Fruit fly (Drosophila melanogaster) whole organism, embryonic: ENCODE results near the gene CG2021.

Experiments used
- Ada2b ChIP-seq: fragments of 200-800 bp; sonication (Bioruptor generic); IDR thresholded peaks from 2 replicates; pipeline ENCODE4 v1.3.6; 2022; ENCODE audit warnings: missing biosample characterization, missing genetic modification characterization
- Awh ChIP-seq: fragments of 200-800 bp; sonication (Bioruptor generic); IDR thresholded peaks from 2 replicates; pipeline ENCODE4, ENCODE4 v1.3.6; 2022; ENCODE audit warnings: missing biosample characterization, missing genetic modification characterization
- BEAF-32 ChIP-seq: fragments of 200-800 bp; sonication (Bioruptor generic); optimal IDR thresholded peaks from 3 replicates; lab custom pipeline; 2017; ENCODE audit warnings: missing biosample characterization, missing genetic modification characterization, mild to moderate bottlenecking, moderate library complexity, missing genetic modification reagents
- Bgb ChIP-seq: fragments of 200-800 bp; sonication (Bioruptor generic); IDR thresholded peaks from 2 replicates; pipeline ENCODE4 v1.3.6; 2022; ENCODE audit warnings: missing biosample characterization, missing genetic modification characterization; ENCODE audit not compliant: partially characterized antibody
- CG12155 ChIP-seq: fragments of 200-800 bp; sonication (Bioruptor generic); optimal IDR thresholded peaks from 3 replicates; lab custom pipeline; 2016; ENCODE audit warnings: missing biosample characterization, missing genetic modification characterization
- CG13624 ChIP-seq: fragments of 200-800 bp; sonication (Bioruptor generic); optimal IDR thresholded peaks from 2 replicates; lab custom pipeline; 2016; ENCODE audit warnings: missing biosample characterization, missing genetic modification characterization
- CG15479 ChIP-seq: fragments of 200-800 bp; sonication (Bioruptor generic); optimal IDR thresholded peaks from 3 replicates; lab custom pipeline; 2019; ENCODE audit warnings: missing biosample characterization, mild to moderate bottlenecking, missing genetic modification characterization, moderate library complexity
- CG16813 ChIP-seq: fragments of 200-800 bp; sonication (Bioruptor generic); IDR thresholded peaks from 3 replicates; pipeline ENCODE4 v1.3.6; 2022; ENCODE audit warnings: missing biosample characterization, missing genetic modification characterization; ENCODE audit not compliant: partially characterized antibody
- CG17186 ChIP-seq: fragments of 200-800 bp; sonication (Bioruptor generic); optimal IDR thresholded peaks from 3 replicates; lab custom pipeline; 2017; ENCODE audit warnings: missing biosample characterization, missing genetic modification reagents, missing genetic modification characterization
- CG2120 ChIP-seq: fragments of 200-800 bp; sonication (Bioruptor generic); optimal IDR thresholded peaks from 3 replicates; lab custom pipeline; 2016; ENCODE audit warnings: missing biosample characterization, missing genetic modification characterization
- CG2202 ChIP-seq: fragments of 200-800 bp; sonication (Bioruptor generic); optimal IDR thresholded peaks from 2 replicates; lab custom pipeline; 2018; ENCODE audit warnings: missing biosample characterization, mild to moderate bottlenecking, missing genetic modification characterization
- CG31365 ChIP-seq: fragments of 200-800 bp; sonication (Bioruptor generic); optimal IDR thresholded peaks from 2 replicates; lab custom pipeline; 2018; ENCODE audit warnings: missing biosample characterization, mild to moderate bottlenecking, missing genetic modification characterization
- CG3163 ChIP-seq: fragments of 200-800 bp; sonication (Bioruptor generic); optimal IDR thresholded peaks from 3 replicates; lab custom pipeline; 2016; ENCODE audit warnings: missing biosample characterization, missing genetic modification characterization
- CG34224 ChIP-seq: fragments of 200-800 bp; sonication (Bioruptor generic); IDR thresholded peaks from 3 replicates; pipeline ENCODE4 v1.3.6; 2022; ENCODE audit warnings: missing biosample characterization, missing genetic modification characterization; ENCODE audit not compliant: partially characterized antibody
- CG4328 ChIP-seq: fragments of 200-800 bp; sonication (Bioruptor generic); optimal IDR thresholded peaks from 3 replicates; lab custom pipeline; 2017; ENCODE audit warnings: missing biosample characterization, missing genetic modification reagents, missing genetic modification characterization
- CG4617 ChIP-seq: fragments of 200-800 bp; sonication (Bioruptor generic); optimal IDR thresholded peaks from 3 replicates; lab custom pipeline; 2016; ENCODE audit warnings: missing biosample characterization, missing genetic modification characterization, borderline replicate concordance
- CG6689 ChIP-seq: fragments of 200-800 bp; sonication (Bioruptor generic); IDR thresholded peaks from 2 replicates; pipeline ENCODE4 v1.3.6; 2022; ENCODE audit warnings: missing biosample characterization, missing genetic modification characterization
- CG7987 ChIP-seq: fragments of 200-800 bp; sonication (Bioruptor generic); optimal IDR thresholded peaks from 2 replicates; lab custom pipeline; 2018; ENCODE audit warnings: missing biosample characterization, mild to moderate bottlenecking, missing genetic modification characterization, moderate library complexity
- CG8290 ChIP-seq, 3 experiments: fragments of 200-800 bp; sonication (Bioruptor generic); optimal IDR thresholded peaks; 2 replicates each; lab custom pipeline; 2016 to 2019; ENCODE audit warnings: missing biosample characterization in 3 of 3, missing genetic modification characterization in 3 of 3, mild to moderate bottlenecking in 2 of 3, moderate library complexity in 1 of 3
- D ChIP-seq, 2 experiments: fragments of 200-800 bp in 1 of 2; fragments of >200 bp in 1 of 2; sonication (Bioruptor generic) in 1 of 2; optimal IDR thresholded peaks; 2 replicates in 1 of 2; 3 replicates in 1 of 2; lab custom pipeline; 2017; ENCODE audit warnings: mild to moderate bottlenecking in 1 of 2, missing biosample characterization in 1 of 2, missing genetic modification characterization in 1 of 2, missing genetic modification reagents in 1 of 2
- Dbx ChIP-seq: fragments of 200-800 bp; sonication (Bioruptor generic); IDR thresholded peaks from 3 replicates; pipeline ENCODE4 v1.3.6; 2022; ENCODE audit warnings: missing biosample characterization, missing genetic modification characterization
- Dll ChIP-seq: fragments of 200-800 bp; sonication (Bioruptor generic); IDR thresholded peaks from 4 replicates; pipeline ENCODE4 v1.3.6; 2022; ENCODE audit warnings: missing biosample characterization, missing genetic modification characterization; ENCODE audit not compliant: partially characterized antibody
- Doc2 ChIP-seq: fragments of 200-800 bp; sonication (Bioruptor generic); IDR thresholded peaks from 2 replicates; pipeline ENCODE4 v1.3.6; 2022; ENCODE audit warnings: missing biosample characterization, missing genetic modification characterization
- Doc3 ChIP-seq: fragments of 200-800 bp; sonication (Bioruptor generic); IDR thresholded peaks from 3 replicates; pipeline ENCODE4 v1.3.6; 2022; ENCODE audit warnings: missing biosample characterization, missing genetic modification characterization; ENCODE audit not compliant: partially characterized antibody
- Dp ChIP-seq: fragments of 200-800 bp; sonication (Bioruptor generic); optimal IDR thresholded peaks from 2 replicates; lab custom pipeline; 2018; ENCODE audit warnings: missing biosample characterization, mild to moderate bottlenecking, missing genetic modification characterization, moderate library complexity
- H2.0 ChIP-seq: fragments of 200-800 bp; sonication (Bioruptor generic); IDR thresholded peaks from 2 replicates; pipeline ENCODE4 v1.3.6; 2022; ENCODE audit warnings: missing biosample characterization, missing genetic modification characterization
- HLH4C ChIP-seq: fragments of 200-800 bp; sonication (Bioruptor generic); IDR thresholded peaks from 3 replicates; pipeline ENCODE4 v1.3.6; 2022; ENCODE audit warnings: missing biosample characterization, missing genetic modification characterization; ENCODE audit not compliant: partially characterized antibody
- Lim3 ChIP-seq: fragments of 200-800 bp; sonication (Bioruptor generic); IDR thresholded peaks from 2 replicates; pipeline ENCODE4 v1.3.6; 2022; ENCODE audit warnings: missing biosample characterization, missing genetic modification characterization
- MBD-R2 ChIP-seq: fragments of 200-800 bp; sonication (Bioruptor generic); IDR thresholded peaks from 2 replicates; pipeline ENCODE4 v1.3.6; 2022; ENCODE audit warnings: missing biosample characterization, missing genetic modification characterization
- MTF-1 ChIP-seq: fragments of 200-800 bp; sonication (Bioruptor generic); optimal IDR thresholded peaks from 2 replicates; lab custom pipeline; 2018; ENCODE audit warnings: missing biosample characterization, mild to moderate bottlenecking, missing genetic modification characterization, borderline replicate concordance
- NC2β ChIP-seq: fragments of 200-800 bp; sonication (Bioruptor generic); optimal IDR thresholded peaks from 2 replicates; lab custom pipeline; 2016; ENCODE audit warnings: missing biosample characterization, missing genetic modification characterization
- Nf-YA ChIP-seq: fragments of 200-800 bp; sonication (Bioruptor generic); IDR thresholded peaks from 2 replicates; pipeline ENCODE4 v1.3.6; 2022; ENCODE audit warnings: missing biosample characterization, missing genetic modification characterization
- Scr ChIP-seq: fragments of 200-800 bp; sonication (Bioruptor generic); IDR thresholded peaks from 2 replicates; pipeline ENCODE4 v1.3.6; 2022; ENCODE audit warnings: missing biosample characterization, missing genetic modification characterization; ENCODE audit not compliant: partially characterized antibody
- Spps ChIP-seq: fragments of 200-800 bp; sonication (Bioruptor generic); optimal IDR thresholded peaks from 2 replicates; lab custom pipeline; 2018; ENCODE audit warnings: missing biosample characterization, mild to moderate bottlenecking, missing genetic modification characterization
- ab ChIP-seq: fragments of 200-800 bp; sonication (Bioruptor generic); optimal IDR thresholded peaks from 2 replicates; lab custom pipeline; 2016; ENCODE audit warnings: missing biosample characterization, missing genetic modification characterization
- bbx ChIP-seq: fragments of 200-800 bp; sonication (Bioruptor generic); IDR thresholded peaks from 2 replicates; pipeline ENCODE4 v1.3.6; 2022; ENCODE audit warnings: missing biosample characterization, missing genetic modification characterization; ENCODE audit not compliant: partially characterized antibody
- grn ChIP-seq: fragments of 200-800 bp; sonication (Bioruptor generic); optimal IDR thresholded peaks from 3 replicates; lab custom pipeline; 2017; ENCODE audit warnings: missing biosample characterization, missing genetic modification characterization
- jigr1 ChIP-seq: fragments of 200-800 bp; sonication (Bioruptor generic); IDR thresholded peaks from 3 replicates; pipeline ENCODE4 v1.3.6; 2022; ENCODE audit warnings: missing biosample characterization, missing genetic modification characterization
- kay ChIP-seq: fragments of 200-800 bp; sonication (Bioruptor generic); optimal IDR thresholded peaks from 2 replicates; lab custom pipeline; 2016; ENCODE audit warnings: missing biosample characterization, missing genetic modification characterization
- knrl ChIP-seq: fragments of 200-800 bp; sonication (Bioruptor generic); IDR thresholded peaks from 3 replicates; pipeline ENCODE4 v1.3.6; 2022; ENCODE audit warnings: missing biosample characterization, missing genetic modification characterization; ENCODE audit not compliant: partially characterized antibody
- mld ChIP-seq: fragments of 200-800 bp; sonication (Bioruptor generic); IDR thresholded peaks from 3 replicates; pipeline ENCODE4 v1.3.6; 2022; ENCODE audit warnings: missing biosample characterization, missing genetic modification characterization; ENCODE audit not compliant: partially characterized antibody
- tup ChIP-seq: fragments of 200-800 bp; sonication (Bioruptor generic); optimal IDR thresholded peaks from 2 replicates; lab custom pipeline; 2016; ENCODE audit warnings: missing biosample characterization, mild to moderate bottlenecking, missing genetic modification characterization, moderate library complexity
- unc-4 ChIP-seq: fragments of 200-800 bp; sonication (Bioruptor generic); IDR thresholded peaks from 2 replicates; pipeline ENCODE4 v1.3.6; 2022; ENCODE audit warnings: missing biosample characterization, missing genetic modification characterization; ENCODE audit not compliant: partially characterized antibody
- vvl ChIP-seq: fragments of 200-800 bp; sonication (Bioruptor generic); IDR thresholded peaks from 2 replicates; pipeline ENCODE4 v1.3.6; 2022; ENCODE audit warnings: missing biosample characterization, missing genetic modification characterization
- zen ChIP-seq: fragments of 200-800 bp; sonication (Bioruptor generic); optimal IDR thresholded peaks from 3 replicates; lab custom pipeline; 2018; ENCODE audit warnings: missing biosample characterization, mild to moderate bottlenecking, missing genetic modification characterization, moderate library complexity

CG2021 gene

dm6 chr3L:1772593-1772992, 4.6 kb downstream of the CG2021 start:
- TF ChIP-seq zen (tag; lab: Kevin White, UChicago) (peak; percentile 72), Dp (no peak), CG15479 (peak; percentile 84)
- TF ChIP-seq, all 482 proteins: peak for 2

dm6 chr3L:1771658-1772057, 5.6 kb downstream of the CG2021 start, which contains the start of gene Dhc62B:
Dhc62B (minus strand) TSS chr3L:1771758.
- no peak for TF ChIP-seq tup
- TF ChIP-seq zen (tag; lab: Kevin White, UChicago), result no peak
- TF ChIP-seq, all 482 proteins: peak for 0

- TF ChIP-seq Scr, result peak; percentile 64
- TF ChIP-seq grn (GFP tag; lab: Kevin White, UChicago), result peak; percentile 31
- peak; percentile 62; the same call in 1 of the 3 replicates for TF ChIP-seq mld
- no peak for TF ChIP-seq CG4617 (GFP tag; lab: Kevin White, UChicago)
- TF ChIP-seq CG31365, result no peak
- no peak for TF ChIP-seq CG4328 (GFP tag; lab: Kevin White, UChicago)
- no peak for TF ChIP-seq NC2β
- TF ChIP-seq Awh (GFP tag; lab: Robert Waterston, UW), result no peak
- TF ChIP-seq unc-4 (GFP tag; lab: Robert Waterston, UW), result peak; percentile 71
- TF ChIP-seq kay (GFP tag; lab: Kevin White, UChicago), result no peak
- TF ChIP-seq CG17186 (GFP tag; lab: Kevin White, UChicago), result peak; percentile 57
- no peak for TF ChIP-seq CG7987 (GFP tag; lab: Kevin White, UChicago)
- TF ChIP-seq CG3163 (GFP tag; lab: Kevin White, UChicago), result no peak
- TF ChIP-seq BEAF-32 (GFP tag; lab: Kevin White, UChicago), result peak; percentile 67
- TF ChIP-seq Bgb (GFP tag; lab: Robert Waterston, UW), result peak; percentile 71
- peak; percentile 91 for TF ChIP-seq MBD-R2 (GFP tag; lab: Robert Waterston, UW)
- TF ChIP-seq CG16813 (GFP tag; lab: Robert Waterston, UW), result 0 out of 3 replicates have a peak, but pooled peaks have one; percentile 33
- peak; percentile 61; the same call in 3 of the 4 replicates for TF ChIP-seq Dll (GFP tag; lab: Robert Waterston, UW)
- no peak for TF ChIP-seq CG2120 (GFP tag; lab: Kevin White, UChicago)
- peak; percentile 69 for TF ChIP-seq bbx (GFP tag; lab: Robert Waterston, UW)
- no peak for TF ChIP-seq Doc2 (GFP tag; lab: Robert Waterston, UW)
- TF ChIP-seq H2.0, result no peak
- no peak for TF ChIP-seq vvl (GFP tag; lab: Robert Waterston, UW)
- no peak for TF ChIP-seq Dbx (GFP tag; lab: Robert Waterston, UW)
- no peak for TF ChIP-seq Spps (tag; lab: Kevin White, UChicago)
- TF ChIP-seq ab (GFP tag; lab: Kevin White, UChicago), result no peak
- TF ChIP-seq HLH4C, result peak; percentile 61
- peak; percentile 44; the same call in 2 of the 3 replicates for TF ChIP-seq knrl (GFP tag; lab: Robert Waterston, UW)
- TF ChIP-seq Nf-YA (GFP tag; lab: Robert Waterston, UW), result no peak
- no peak for TF ChIP-seq Ada2b (GFP tag; lab: Robert Waterston, UW)
- TF ChIP-seq Lim3, result no peak
- no peak for TF ChIP-seq CG8290 (GFP tag; optimal IDR thresholded peaks at IDR 0.05; lab: Kevin White, UChicago)
- no peak for TF ChIP-seq CG8290 (tag; optimal IDR thresholded peaks at IDR 0.05; lab: Kevin White, UChicago)
- TF ChIP-seq CG13624 (GFP tag; lab: Kevin White, UChicago), result no peak
- TF ChIP-seq Doc3 (GFP tag; lab: Robert Waterston, UW), result peak; percentile 46; the same call in 1 of the 3 replicates
- no peak for TF ChIP-seq CG6689 (GFP tag; lab: Robert Waterston, UW)
- TF ChIP-seq jigr1 (GFP tag; lab: Robert Waterston, UW), result no peak
- TF ChIP-seq CG34224 (GFP tag; lab: Robert Waterston, UW), result peak; percentile 56; the same call in 2 of the 3 replicates
- no peak for TF ChIP-seq CG2202 (tag; lab: Kevin White, UChicago)
- no peak for TF ChIP-seq D (optimal IDR thresholded peaks at IDR 0.05; lab: Kevin White, UChicago)
- TF ChIP-seq D (GFP tag; optimal IDR thresholded peaks at IDR 0.05; lab: Kevin White, UChicago), result no peak
- no peak for TF ChIP-seq MTF-1 (GFP tag; lab: Kevin White, UChicago)
- TF ChIP-seq CG12155 (GFP tag; lab: Kevin White, UChicago), result no peak
Measured at dm6 chr3L:1756143-1756542, 21.1 kb downstream of the CG2021 start, which contains the start of gene CG8001. CG8001 (plus strand) TSS chr3L:1756159.
